Worm (Caenorhabditis elegans) whole organism, dauer: ENCODE measurements around the gene srh-127.

Source experiments
- unc-62 ChIP-seq: sonication (generic microtip); optimal IDR thresholded peaks from 2 replicates; lab custom pipeline; 2017; ENCODE audit warnings: missing biosample characterization, missing genetic modification reagents, missing genetic modification characterization

The srh-127 gene

DNA sequence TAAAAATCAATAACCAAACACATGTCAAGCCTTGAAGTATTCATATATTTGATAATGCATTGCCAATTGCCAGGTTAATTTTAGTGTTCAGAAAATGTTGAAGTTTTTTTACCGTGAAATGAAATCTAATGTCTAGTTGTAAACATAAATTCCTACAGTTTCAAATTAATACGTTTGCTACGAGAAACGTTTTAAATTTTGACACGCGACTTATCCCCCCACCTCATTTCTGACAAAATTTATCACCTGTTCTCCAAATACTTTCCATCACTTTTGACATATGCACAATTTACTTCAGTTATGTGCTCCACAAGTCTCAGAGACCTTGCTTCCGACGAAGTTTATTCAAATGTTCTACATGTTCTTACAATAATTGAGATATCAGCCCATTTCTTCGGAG lies 20.9 kb downstream of the srh-127 start, which contains the start of gene srh-146:
TSS of gene srh-146 (plus strand) at position 301 of the 400 bp plus-strand sequence.
- TF ChIP-seq unc-62 (GFP tag; lab: Kevin White, UChicago): no peak

ce11 chrV:2920125-2920524 lies 27.0 kb downstream of the srh-127 start:
- no peak for TF ChIP-seq unc-62 (GFP tag; lab: Kevin White, UChicago)

- no peak for TF ChIP-seq unc-62 (GFP tag; lab: Kevin White, UChicago)
Observed at ce11 chrV:2922594-2922993, 29.5 kb downstream of the srh-127 start, which contains the start of gene srh-38. Gene srh-38 (minus strand): TSS chrV:2922694.

DNA sequence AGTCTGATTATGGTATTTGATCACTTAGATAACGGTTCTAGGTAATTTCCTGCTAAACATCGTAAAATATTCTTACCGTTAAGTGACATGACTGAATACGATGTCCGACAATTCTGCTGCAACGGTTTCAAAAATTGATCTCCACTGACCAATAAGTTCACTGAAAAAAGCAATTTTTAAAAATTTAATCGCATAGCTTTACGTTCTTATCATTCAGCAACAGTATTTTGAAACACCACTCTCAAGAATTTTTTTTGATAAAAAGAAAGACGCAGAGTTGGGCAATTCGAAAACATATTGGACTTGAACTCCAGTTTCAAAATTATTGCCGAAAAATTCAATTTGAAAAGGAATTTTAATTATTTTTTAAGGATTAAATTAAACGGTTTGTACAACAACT lies 34.5 kb downstream of the srh-127 start, which contains the start of gene C31B8.12:
TSS of gene C31B8.12 (minus strand) at position 101 of the 400 bp plus-strand sequence.
- no peak for TF ChIP-seq unc-62 (GFP tag; lab: Kevin White, UChicago)

DNA sequence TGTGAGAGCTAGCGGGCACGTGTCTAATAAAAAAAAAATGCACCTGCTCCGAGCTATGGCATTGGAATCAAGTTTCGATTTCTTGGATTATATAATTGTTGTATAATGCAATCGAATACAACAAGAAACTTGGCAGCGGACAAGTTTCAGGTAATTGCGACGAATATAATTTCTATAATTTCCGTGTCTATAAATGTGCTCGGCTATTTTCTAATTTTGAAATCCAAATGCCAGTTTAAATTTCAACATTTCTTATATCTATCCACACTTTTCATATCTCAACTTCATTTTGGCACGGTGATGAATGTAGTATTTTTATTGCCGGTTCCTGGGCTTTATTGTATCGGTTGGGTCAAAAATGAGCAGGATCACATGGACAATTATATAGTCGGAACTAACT lies 36.7 kb downstream of the srh-127 start, which contains the start of gene C31B8.16:
TSS of gene C31B8.16 (plus strand) at position 301 of the 400 bp plus-strand sequence.
- TF ChIP-seq unc-62 (GFP tag; lab: Kevin White, UChicago): no peak

ce11 chrV:2931252-2931651 lies 38.2 kb downstream of the srh-127 start, which contains the start of gene C31B8.1:
Gene C31B8.1 (plus strand): TSS chrV:2931552.
- TF ChIP-seq unc-62 (GFP tag; lab: Kevin White, UChicago): no peak

DNA sequence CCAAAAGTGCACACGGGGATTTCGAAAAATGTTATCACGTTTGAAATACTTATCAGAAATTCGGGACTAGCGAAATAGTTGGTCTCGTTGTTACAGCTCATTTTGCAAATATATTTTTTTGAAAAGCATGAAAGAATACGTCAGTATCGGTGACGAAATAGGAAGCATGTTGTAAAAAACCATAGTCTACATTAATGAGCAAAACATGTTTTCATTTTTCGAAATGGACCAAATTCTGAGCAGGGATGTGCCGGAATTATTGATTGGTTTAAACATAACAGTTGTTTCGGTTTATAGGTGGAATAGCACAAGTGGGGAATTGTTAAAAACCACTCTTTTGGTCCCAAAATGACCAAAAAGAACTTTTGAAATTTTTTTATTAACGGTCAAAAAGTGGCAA lies 41.0 kb downstream of the srh-127 start, which contains the start of gene srh-247:
TSS of gene srh-247 (minus strand) at position 101 of the 400 bp plus-strand sequence.
- TF ChIP-seq unc-62 (GFP tag; lab: Kevin White, UChicago): no peak

DNA sequence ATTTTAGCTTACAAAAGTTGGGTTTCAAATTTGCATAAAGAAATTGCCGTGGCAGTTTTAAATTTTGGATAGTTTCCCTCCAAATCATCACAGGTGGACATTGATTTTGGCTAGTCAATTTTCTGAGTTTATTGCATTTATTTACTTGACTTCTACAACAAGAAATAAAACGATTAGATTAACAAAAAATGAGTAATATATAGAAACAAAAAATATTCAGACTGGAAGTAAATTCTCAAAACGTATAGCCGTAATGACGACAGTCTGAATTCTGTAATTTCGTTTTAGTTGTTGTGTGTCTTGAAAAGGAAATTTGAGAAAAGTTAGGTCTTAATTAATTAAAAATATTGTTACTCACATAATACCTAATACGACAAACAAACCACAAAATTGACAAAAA lies 45.4 kb downstream of the srh-127 start, which contains the start of gene srw-141:
TSS of gene srw-141 (minus strand) at position 101 of the 400 bp plus-strand sequence.
- no peak for TF ChIP-seq unc-62 (GFP tag; lab: Kevin White, UChicago)

DNA sequence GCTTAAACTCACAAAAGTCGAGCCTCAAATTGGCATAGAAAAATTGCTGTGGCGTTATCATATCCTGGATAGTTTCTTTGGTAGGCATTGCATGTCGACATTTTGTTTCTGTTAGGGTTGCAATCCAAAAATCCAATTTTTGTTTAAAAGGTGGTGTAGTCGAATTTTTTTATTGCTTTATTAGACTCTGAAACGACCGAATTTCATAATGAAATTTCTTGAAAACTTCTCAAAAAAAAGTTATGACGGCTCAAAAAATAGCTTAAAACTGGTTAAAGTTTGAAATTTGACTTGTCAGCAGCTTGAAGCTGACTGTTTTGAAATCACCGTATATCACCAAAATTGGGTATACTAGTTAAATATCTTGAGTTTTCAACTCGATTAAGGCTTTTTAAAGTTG lies 48.3 kb downstream of the srh-127 start, which contains the start of gene srw-143:
TSS of gene srw-143 (minus strand) at position 101 of the 400 bp plus-strand sequence.
- no peak for TF ChIP-seq unc-62 (GFP tag; lab: Kevin White, UChicago)

DNA sequence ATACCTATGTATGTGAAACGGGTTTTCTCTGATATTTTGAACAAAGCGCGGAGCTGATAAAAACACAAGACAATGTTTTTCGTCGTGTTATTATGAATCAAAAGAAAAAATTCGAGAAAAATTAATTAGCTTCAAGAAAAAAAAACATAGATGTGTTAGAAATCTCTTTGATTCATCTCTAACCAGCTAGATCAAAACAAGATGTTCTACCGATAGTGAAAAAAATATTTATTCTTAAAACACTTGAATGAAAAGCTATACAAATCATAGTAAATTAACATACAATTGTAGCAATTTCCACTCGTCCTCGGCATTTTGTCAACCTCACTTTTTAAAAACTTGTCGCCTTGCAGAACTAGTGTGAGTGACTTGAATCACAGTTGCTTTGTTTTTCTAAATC lies 49.2 kb downstream of the srh-127 start:
- TF ChIP-seq unc-62 (GFP tag; lab: Kevin White, UChicago): no peak

- no peak for TF ChIP-seq unc-62 (GFP tag; lab: Kevin White, UChicago)
Observed at ce11 chrV:2943859-2944258, 50.8 kb downstream of the srh-127 start, which contains the start of gene srw-137. Gene srw-137 (minus strand): TSS chrV:2943959.
